ENCODE assay signal across 1 fruit fly cellular context in genomic region chrX:17421987-17422386, dm6.
TF ChIP-seq lines count a peak whose summit lies in the region.

Gene CG8611, minus strand, starts transcription at chrX:17422145.

TF ChIP-seq in whole organism, embryonic, 481 proteins besides CTCF, POLR2A, EP300 and RAD21 (continued from another document and continues in another):
- TF ChIP-seq CG2129 (GFP tag; IDR thresholded peaks at IDR 0.05; lab: Robert Waterston, UW; ENCODE audit: partially characterized antibody) (no peak), hbn (GFP tag; IDR thresholded peaks at IDR 0.05; lab: Robert Waterston, UW; ENCODE audit: partially characterized antibody) (no peak), dpn (GFP tag; optimal IDR thresholded peaks at IDR 0.05; lab: Kevin White, UChicago) (no peak), CG12299 (tag; optimal IDR thresholded peaks at IDR 0.05; lab: Kevin White, UChicago) (no peak), CoRest (tag; optimal IDR thresholded peaks at IDR 0.05; lab: Kevin White, UChicago) (peak; percentile 9), NC2β (GFP tag; optimal IDR thresholded peaks at IDR 0.05; lab: Kevin White, UChicago) (no peak), repo (GFP tag; optimal IDR thresholded peaks at IDR 0.05; lab: Kevin White, UChicago) (no peak), disco-r (GFP tag; optimal IDR thresholded peaks at IDR 0.05; lab: Kevin White, UChicago) (no peak), HHEX (GFP tag; optimal IDR thresholded peaks at IDR 0.05; lab: Kevin White, UChicago) (no peak), br (optimal IDR thresholded peaks at IDR 0.05; lab: Kevin White, UChicago) (no peak), jing (GFP tag; optimal IDR thresholded peaks at IDR 0.05; lab: Kevin White, UChicago) (no peak), NC2α (GFP tag; optimal IDR thresholded peaks at IDR 0.05; lab: Kevin White, UChicago) (no peak), dm (GFP tag; optimal IDR thresholded peaks at IDR 0.05; lab: Kevin White, UChicago) (peak; percentile 90), CG18764 (GFP tag; optimal IDR thresholded peaks at IDR 0.05; lab: Kevin White, UChicago) (no peak), CG7556 (GFP tag; optimal IDR thresholded peaks at IDR 0.05; lab: Kevin White, UChicago) (no peak), CG10274 (GFP tag; optimal IDR thresholded peaks at IDR 0.05; lab: Kevin White, UChicago) (no peak), CG11456 (GFP tag; IDR thresholded peaks at IDR 0.05; lab: Robert Waterston, UW) (no peak), CG11560 (tag; IDR thresholded peaks at IDR 0.05; lab: Robert Waterston, UW) (no peak), CG1603 (tag; optimal IDR thresholded peaks at IDR 0.05; lab: Kevin White, UChicago) (peak; percentile 60), CG15479 (GFP tag; optimal IDR thresholded peaks at IDR 0.05; lab: Kevin White, UChicago) (peak; percentile 64), sug (tag; optimal IDR thresholded peaks at IDR 0.05; lab: Kevin White, UChicago) (no peak), pzg (GFP tag; optimal IDR thresholded peaks at IDR 0.05; lab: Kevin White, UChicago) (peak; percentile 77), CG9876 (GFP tag; optimal IDR thresholded peaks at IDR 0.05; lab: Kevin White, UChicago) (no peak), Trl (optimal IDR thresholded peaks at IDR 0.05; lab: Kevin White, UChicago) (no peak), Trl (GFP tag; optimal IDR thresholded peaks at IDR 0.05; lab: Kevin White, UChicago) (no peak), CG9797 (GFP tag; optimal IDR thresholded peaks at IDR 0.05; lab: Kevin White, UChicago) (no peak), her (GFP tag; optimal IDR thresholded peaks at IDR 0.05; lab: Kevin White, UChicago) (no peak), Sry-δ (GFP tag; optimal IDR thresholded peaks at IDR 0.05; lab: Kevin White, UChicago) (peak; percentile 26), CG10147 (GFP tag; optimal IDR thresholded peaks at IDR 0.05; lab: Kevin White, UChicago) (no peak), CG10321 (GFP tag; IDR thresholded peaks at IDR 0.05; lab: Robert Waterston, UW) (no peak), CG43689 (GFP tag; IDR thresholded peaks at IDR 0.05; lab: Robert Waterston, UW) (no peak), gt (GFP tag; IDR thresholded peaks at IDR 0.05; lab: Robert Waterston, UW) (no peak), CG17328 (GFP tag; IDR thresholded peaks at IDR 0.05; lab: Robert Waterston, UW) (no peak), danr (GFP tag; IDR thresholded peaks at IDR 0.05; lab: Robert Waterston, UW) (no peak), Lim3 (GFP tag; IDR thresholded peaks at IDR 0.05; lab: Robert Waterston, UW) (no peak), bab2 (GFP tag; optimal IDR thresholded peaks at IDR 0.05; lab: Kevin White, UChicago) (no peak), Scr (GFP tag; IDR thresholded peaks at IDR 0.05; lab: Robert Waterston, UW; ENCODE audit: partially characterized antibody) (peak; percentile 29; the same call in 1 of the 2 replicates), sr (GFP tag; IDR thresholded peaks at IDR 0.05; lab: Robert Waterston, UW) (no peak), CG14014 (GFP tag; IDR thresholded peaks at IDR 0.05; lab: Robert Waterston, UW) (no peak), CG6813 (GFP tag; optimal IDR thresholded peaks at IDR 0.05; lab: Kevin White, UChicago) (no peak), CG2875 (GFP tag; optimal IDR thresholded peaks at IDR 0.05; lab: Kevin White, UChicago) (no peak), CG8388 (GFP tag; optimal IDR thresholded peaks at IDR 0.05; lab: Kevin White, UChicago) (no peak), stc (GFP tag; IDR thresholded peaks at IDR 0.05; lab: Robert Waterston, UW) (no peak), zf30C (GFP tag; optimal IDR thresholded peaks at IDR 0.05; lab: Kevin White, UChicago) (no peak), Lhr (GFP tag; optimal IDR thresholded peaks at IDR 0.05; lab: Kevin White, UChicago) (peak; percentile 87), gfzf (GFP tag; optimal IDR thresholded peaks at IDR 0.05; lab: Kevin White, UChicago) (peak; percentile 12), nmo (GFP tag; optimal IDR thresholded peaks at IDR 0.05; lab: Kevin White, UChicago) (peak; percentile 18), CG15601 (tag; optimal IDR thresholded peaks at IDR 0.05; lab: Kevin White, UChicago) (no peak), Elba2 (GFP tag; optimal IDR thresholded peaks at IDR 0.05; lab: Kevin White, UChicago) (peak; percentile 8), ap (GFP tag; IDR thresholded peaks at IDR 0.05; lab: Robert Waterston, UW) (no peak), CG1832 (GFP tag; optimal IDR thresholded peaks at IDR 0.05; lab: Kevin White, UChicago) (no peak), E2f2 (GFP tag; IDR thresholded peaks at IDR 0.05; lab: Robert Waterston, UW) (peak; percentile 97), CG9215 (GFP tag; IDR thresholded peaks at IDR 0.05; lab: Robert Waterston, UW) (no peak), esg (GFP tag; conservative IDR thresholded peaks at IDR 0.05; lab: Robert Waterston, UW) (no peak), Atf-2 (GFP tag; optimal IDR thresholded peaks at IDR 0.05; lab: Kevin White, UChicago) (no peak), crol (GFP tag; IDR thresholded peaks at IDR 0.05; lab: Robert Waterston, UW) (no peak), salm (tag; optimal IDR thresholded peaks at IDR 0.05; lab: Kevin White, UChicago) (no peak), ind (GFP tag; optimal IDR thresholded peaks at IDR 0.05; lab: Kevin White, UChicago) (no peak), pan (optimal IDR thresholded peaks at IDR 0.05; lab: Kevin White, UChicago) (no peak), pan (GFP tag; optimal IDR thresholded peaks at IDR 0.05 in 1 of 2, IDR thresholded peaks at IDR 0.05 in 1 of 2) (no peak), CG4360 (GFP tag; IDR thresholded peaks at IDR 0.05; lab: Robert Waterston, UW) (no peak), gem (tag; optimal IDR thresholded peaks at IDR 0.05; lab: Kevin White, UChicago) (no peak), CG1529 (GFP tag; optimal IDR thresholded peaks at IDR 0.05; lab: Kevin White, UChicago) (no peak), ATbp (GFP tag; optimal IDR thresholded peaks at IDR 0.05; lab: Kevin White, UChicago) (no peak), CG3407 (GFP tag; optimal IDR thresholded peaks at IDR 0.05; lab: Kevin White, UChicago) (no peak), Spps (tag; optimal IDR thresholded peaks at IDR 0.05; lab: Kevin White, UChicago) (no peak), btn (GFP tag; optimal IDR thresholded peaks at IDR 0.05; lab: Kevin White, UChicago) (no peak), odd (GFP tag; optimal IDR thresholded peaks at IDR 0.05; lab: Kevin White, UChicago) (no peak), gce (GFP tag; IDR thresholded peaks at IDR 0.05; lab: Robert Waterston, UW) (no peak), Dip3 (GFP tag; optimal IDR thresholded peaks at IDR 0.05; lab: Kevin White, UChicago) (no peak), CG15696 (tag; optimal IDR thresholded peaks at IDR 0.05; lab: Kevin White, UChicago) (no peak), CG13287 (GFP tag; IDR thresholded peaks at IDR 0.05; lab: Robert Waterston, UW; ENCODE audit: partially characterized antibody) (peak; percentile 44; the same call in 1 of the 2 replicates), Dfd (GFP tag; optimal IDR thresholded peaks at IDR 0.05; lab: Kevin White, UChicago) (no peak), CG1602 (GFP tag; optimal IDR thresholded peaks at IDR 0.05; lab: Kevin White, UChicago) (no peak), ham (GFP tag; IDR thresholded peaks at IDR 0.05; lab: Robert Waterston, UW) (no peak), CG32772 (GFP tag; IDR thresholded peaks at IDR 0.05; lab: Robert Waterston, UW) (no peak), p53 (GFP tag; optimal IDR thresholded peaks at IDR 0.05; lab: Kevin White, UChicago) (no peak), unpg (GFP tag; optimal IDR thresholded peaks at IDR 0.05; lab: Kevin White, UChicago) (no peak), CG17829 (tag; optimal IDR thresholded peaks at IDR 0.05; lab: Kevin White, UChicago) (peak; percentile 29), ranshi (GFP tag; IDR thresholded peaks at IDR 0.05; lab: Robert Waterston, UW) (no peak), Dll (GFP tag; IDR thresholded peaks at IDR 0.05; lab: Robert Waterston, UW; ENCODE audit: partially characterized antibody) (peak; percentile 26; the same call in 1 of the 4 replicates), CG11085 (GFP tag; IDR thresholded peaks at IDR 0.05; lab: Robert Waterston, UW) (no peak), grn (GFP tag; optimal IDR thresholded peaks at IDR 0.05; lab: Kevin White, UChicago) (no peak), az2 (GFP tag; optimal IDR thresholded peaks at IDR 0.05; lab: Kevin White, UChicago) (no peak), Bgb (GFP tag; IDR thresholded peaks at IDR 0.05; lab: Robert Waterston, UW; ENCODE audit: partially characterized antibody) (no peak; the same call in 1 of the 2 replicates), chinmo (GFP tag; IDR thresholded peaks at IDR 0.05; lab: Robert Waterston, UW; ENCODE audit: partially characterized antibody) (no peak), Hr3 (GFP tag; optimal IDR thresholded peaks at IDR 0.05; lab: Kevin White, UChicago) (no peak), CG6272 (GFP tag; IDR thresholded peaks at IDR 0.05; lab: Robert Waterston, UW) (no peak), kni (GFP tag; optimal IDR thresholded peaks at IDR 0.05; lab: Kevin White, UChicago) (no peak), CG8089 (GFP tag; optimal IDR thresholded peaks at IDR 0.05; lab: Kevin White, UChicago) (no peak), CG7987 (GFP tag; optimal IDR thresholded peaks at IDR 0.05; lab: Kevin White, UChicago) (no peak), CG18476 (GFP tag; optimal IDR thresholded peaks at IDR 0.05; lab: Kevin White, UChicago) (no peak), CG3838 (GFP tag; optimal IDR thresholded peaks at IDR 0.05; lab: Kevin White, UChicago) (no peak), Myb (GFP tag; optimal IDR thresholded peaks at IDR 0.05; lab: Kevin White, UChicago) (peak; percentile 89), tup (GFP tag; optimal IDR thresholded peaks at IDR 0.05; lab: Kevin White, UChicago) (no peak), dimm (GFP tag; IDR thresholded peaks at IDR 0.05; lab: Robert Waterston, UW) (no peak), toy (GFP tag; IDR thresholded peaks at IDR 0.05; lab: Robert Waterston, UW) (no peak), zfh1 (GFP tag; IDR thresholded peaks at IDR 0.05; lab: Robert Waterston, UW) (no peak), Neu2 (GFP tag; optimal IDR thresholded peaks at IDR 0.05; lab: Kevin White, UChicago; ENCODE audit: borderline replicate concordance) (no peak), sd (tag; optimal IDR thresholded peaks at IDR 0.05; lab: Kevin White, UChicago) (no peak), CG2202 (tag; optimal IDR thresholded peaks at IDR 0.05; lab: Kevin White, UChicago) (no peak), MESR4 (GFP tag; optimal IDR thresholded peaks at IDR 0.05; lab: Kevin White, UChicago) (peak; percentile 31), prd (optimal IDR thresholded peaks at IDR 0.05; lab: Kevin White, UChicago) (no peak), prd (GFP tag; IDR thresholded peaks at IDR 0.05; lab: Robert Waterston, UW) (no peak), Abd-B (GFP tag; optimal IDR thresholded peaks at IDR 0.05; lab: Kevin White, UChicago) (peak; percentile 9), CG17359 (tag; optimal IDR thresholded peaks at IDR 0.05; lab: Kevin White, UChicago) (no peak), CG1647 (GFP tag; optimal IDR thresholded peaks at IDR 0.05; lab: Kevin White, UChicago) (no peak), Dp (GFP tag; optimal IDR thresholded peaks at IDR 0.05; lab: Kevin White, UChicago) (peak; percentile 94), cg (GFP tag; optimal IDR thresholded peaks at IDR 0.05; lab: Kevin White, UChicago) (no peak), nerfin-1 (tag; optimal IDR thresholded peaks at IDR 0.05; lab: Kevin White, UChicago) (no peak), CG2889 (GFP tag; IDR thresholded peaks at IDR 0.05; lab: Robert Waterston, UW) (no peak), Ets97D (GFP tag; optimal IDR thresholded peaks at IDR 0.05; lab: Kevin White, UChicago) (peak; percentile 56), phol (tag; optimal IDR thresholded peaks at IDR 0.05; lab: Kevin White, UChicago) (peak; percentile 38), crc (GFP tag; optimal IDR thresholded peaks at IDR 0.05; lab: Kevin White, UChicago) (no peak), Taf1 (GFP tag; IDR thresholded peaks at IDR 0.05; lab: Robert Waterston, UW) (no peak), ewg (GFP tag; optimal IDR thresholded peaks at IDR 0.05; lab: Kevin White, UChicago) (no peak), CG12104 (GFP tag; optimal IDR thresholded peaks at IDR 0.05; lab: Kevin White, UChicago) (no peak), klu (GFP tag; IDR thresholded peaks at IDR 0.05; lab: Robert Waterston, UW) (no peak), ssp (GFP tag; IDR thresholded peaks at IDR 0.05; lab: Robert Waterston, UW) (no peak), ERR (GFP tag; optimal IDR thresholded peaks at IDR 0.05; lab: Kevin White, UChicago) (no peak), Awh (GFP tag; IDR thresholded peaks at IDR 0.05; lab: Robert Waterston, UW) (no peak), CG6765 (GFP tag; optimal IDR thresholded peaks at IDR 0.05; lab: Kevin White, UChicago) (no peak), CG11696 (GFP tag; IDR thresholded peaks at IDR 0.05; lab: Robert Waterston, UW) (no peak), CG12236 (GFP tag; optimal IDR thresholded peaks at IDR 0.05; lab: Kevin White, UChicago) (no peak), CG12071 (GFP tag; optimal IDR thresholded peaks at IDR 0.05; lab: Kevin White, UChicago) (no peak), E2f1 (GFP tag; IDR thresholded peaks at IDR 0.05; lab: Robert Waterston, UW) (no peak), NFAT (GFP tag; IDR thresholded peaks at IDR 0.05; lab: Robert Waterston, UW) (no peak), CG4617 (GFP tag; optimal IDR thresholded peaks at IDR 0.05; lab: Kevin White, UChicago; ENCODE audit: borderline replicate concordance) (peak; percentile 19), z (GFP tag; IDR thresholded peaks at IDR 0.05; lab: Robert Waterston, UW) (no peak), Opbp (GFP tag; IDR thresholded peaks at IDR 0.05; lab: Robert Waterston, UW; ENCODE audit: partially characterized antibody) (0 out of 3 replicates have a peak, but pooled peaks have one; percentile 28), chn (GFP tag; optimal IDR thresholded peaks at IDR 0.05; lab: Kevin White, UChicago) (no peak), CG10654 (GFP tag; optimal IDR thresholded peaks at IDR 0.05; lab: Kevin White, UChicago) (no peak), CG11247 (GFP tag; IDR thresholded peaks at IDR 0.05; lab: Robert Waterston, UW) (no peak), gro (GFP tag; optimal IDR thresholded peaks at IDR 0.05; lab: Kevin White, UChicago) (no peak), CG17186 (GFP tag; optimal IDR thresholded peaks at IDR 0.05; lab: Kevin White, UChicago) (no peak), Doc3 (GFP tag; IDR thresholded peaks at IDR 0.05; lab: Robert Waterston, UW; ENCODE audit: partially characterized antibody) (no peak), pum (GFP tag; optimal IDR thresholded peaks at IDR 0.05; lab: Kevin White, UChicago) (no peak), ato (GFP tag; IDR thresholded peaks at IDR 0.05; lab: Robert Waterston, UW; ENCODE audit: partially characterized antibody) (no peak), Mrtf (GFP tag; IDR thresholded peaks at IDR 0.05; lab: Robert Waterston, UW) (no peak)
